Fruit fly (Drosophila melanogaster) whole organism, prepupa: Measurements from ENCODE around the gene Yp2.
A peak's percentile ranks its signal among the peaks of the same experiment; 100 is the strongest.

ENCODE experiments used
- CG10631 ChIP-seq: fragments of 200-800 bp; sonication (Bioruptor generic); optimal IDR thresholded peaks from 2 replicates; lab custom pipeline; 2016; ENCODE audit warnings: missing biosample characterization, missing genetic modification characterization
- CG10669 ChIP-seq: fragments of 200-800 bp; sonication (Bioruptor generic); optimal IDR thresholded peaks from 3 replicates; lab custom pipeline; 2018; ENCODE audit warnings: missing biosample characterization, mild to moderate bottlenecking, missing genetic modification characterization, moderate library complexity
- CG11294 ChIP-seq: fragments of 200-800 bp; sonication (Bioruptor generic); IDR thresholded peaks from 2 replicates; pipeline ENCODE4 v1.3.6; 2022; ENCODE audit warnings: missing biosample characterization, missing genetic modification characterization
- CG11902 ChIP-seq: fragments of 200-800 bp; sonication (Bioruptor generic); optimal IDR thresholded peaks from 3 replicates; lab custom pipeline; 2016; ENCODE audit warnings: missing biosample characterization, missing genetic modification characterization
- CG15336 ChIP-seq: fragments of 200-800 bp; sonication (Bioruptor generic); IDR thresholded peaks from 2 replicates; pipeline ENCODE4 v1.3.6; 2022; ENCODE audit warnings: missing biosample characterization, missing genetic modification characterization
- CG3032 ChIP-seq: fragments of 200-800 bp; optimal IDR thresholded peaks from 2 replicates; lab custom pipeline; 2019; ENCODE audit warnings: missing biosample characterization, mild to moderate bottlenecking, missing genetic modification characterization, moderate library complexity
- CG31627 ChIP-seq: fragments of 200-800 bp; sonication (Bioruptor generic); optimal IDR thresholded peaks from 3 replicates; lab custom pipeline; 2016; ENCODE audit warnings: missing biosample characterization, missing genetic modification characterization
- CG3919 ChIP-seq: fragments of 200-800 bp; sonication (Bioruptor generic); optimal IDR thresholded peaks from 3 replicates; lab custom pipeline; 2016; ENCODE audit warnings: missing biosample characterization, missing genetic modification characterization
- CG6276 ChIP-seq: fragments of 200-800 bp; sonication (Bioruptor generic); optimal IDR thresholded peaks from 2 replicates; lab custom pipeline; 2017; ENCODE audit warnings: missing biosample characterization, mild to moderate bottlenecking, missing genetic modification characterization
- CG6854 ChIP-seq: fragments of 200-800 bp; sonication (Bioruptor generic); optimal IDR thresholded peaks from 2 replicates; lab custom pipeline; 2017; ENCODE audit warnings: missing biosample characterization, mild to moderate bottlenecking, missing genetic modification characterization
- CG7368 ChIP-seq: fragments of 200-800 bp; sonication (Bioruptor generic); optimal IDR thresholded peaks from 3 replicates; lab custom pipeline; 2016; ENCODE audit warnings: missing biosample characterization, missing genetic modification characterization
- CG8119 ChIP-seq: fragments of 200-800 bp; sonication (Bioruptor generic); IDR thresholded peaks from 3 replicates; pipeline ENCODE4 v1.3.6; 2022; ENCODE audit warnings: missing biosample characterization, missing genetic modification characterization
- CG8319 ChIP-seq: fragments of 200-800 bp; sonication (Bioruptor generic); optimal IDR thresholded peaks from 3 replicates; lab custom pipeline; 2016; ENCODE audit warnings: missing biosample characterization, missing genetic modification characterization
- CG8632 ChIP-seq: fragments of 200-800 bp; sonication (Bioruptor generic); optimal IDR thresholded peaks from 3 replicates; lab custom pipeline; 2016; ENCODE audit warnings: missing biosample characterization, missing genetic modification characterization
- Eip75B ChIP-seq: fragments of 200-800 bp; sonication (Bioruptor generic); optimal IDR thresholded peaks from 3 replicates; lab custom pipeline; 2016; ENCODE audit warnings: missing biosample characterization, missing genetic modification characterization
- Eip78C ChIP-seq: fragments of 200-800 bp; sonication (Bioruptor generic); peaks from one replicate; lab custom pipeline; 2016; ENCODE audit warnings: missing biosample characterization, missing genetic modification characterization
- Eip93F ChIP-seq: fragments of 200-800 bp; sonication (Bioruptor generic); optimal IDR thresholded peaks from 2 replicates; lab custom pipeline; 2016; ENCODE audit warnings: missing biosample characterization, mild to moderate bottlenecking, missing genetic modification characterization
- Ets21C ChIP-seq: fragments of 200-800 bp; sonication (Bioruptor generic); optimal IDR thresholded peaks from 3 replicates; lab custom pipeline; 2016; ENCODE audit warnings: missing biosample characterization, missing genetic modification characterization
- Ets96B ChIP-seq: fragments of 200-800 bp; optimal IDR thresholded peaks from 2 replicates; lab custom pipeline; 2019; ENCODE audit warnings: missing biosample characterization, mild to moderate bottlenecking, missing genetic modification characterization, moderate library complexity
- Gug ChIP-seq: fragments of 200-800 bp; sonication (Bioruptor generic); IDR thresholded peaks from 2 replicates; pipeline ENCODE4 v1.3.6; 2022; ENCODE audit warnings: missing biosample characterization, missing genetic modification characterization
- Hr38 ChIP-seq: sonication (Bioruptor generic); optimal IDR thresholded peaks from 2 replicates; lab custom pipeline; 2016; ENCODE audit warnings: missing biosample characterization, missing genetic modification characterization
- Hr39 ChIP-seq: fragments of 200-800 bp; sonication (Bioruptor generic); optimal IDR thresholded peaks from 2 replicates; lab custom pipeline; 2016; ENCODE audit warnings: missing biosample characterization, missing genetic modification characterization
- Hr4 ChIP-seq: fragments of 200-800 bp; sonication (Bioruptor generic); optimal IDR thresholded peaks from 3 replicates; lab custom pipeline; 2016; ENCODE audit warnings: missing biosample characterization, missing genetic modification characterization
- Lpt ChIP-seq: fragments of 200-800 bp; sonication (Bioruptor generic); optimal IDR thresholded peaks from 3 replicates; lab custom pipeline; 2016; ENCODE audit warnings: missing biosample characterization, missing genetic modification characterization
- Met ChIP-seq: fragments of 200-800 bp; sonication (Bioruptor generic); optimal IDR thresholded peaks from 3 replicates; lab custom pipeline; 2016; ENCODE audit warnings: missing biosample characterization, missing genetic modification characterization
- OdsH ChIP-seq: fragments of 200-800 bp; sonication (Bioruptor generic); optimal IDR thresholded peaks from 3 replicates; lab custom pipeline; 2016; ENCODE audit warnings: missing biosample characterization, missing genetic modification characterization
- Sox102F ChIP-seq: fragments of 200-800 bp; sonication (Bioruptor generic); optimal IDR thresholded peaks from 2 replicates; lab custom pipeline; 2016; ENCODE audit warnings: missing biosample characterization, mild to moderate bottlenecking, missing genetic modification characterization
- Sox15 ChIP-seq: fragments of 200-800 bp; sonication (Bioruptor generic); optimal IDR thresholded peaks from 3 replicates; lab custom pipeline; 2016; ENCODE audit warnings: missing biosample characterization, missing genetic modification characterization
- acj6 ChIP-seq: fragments of 200-800 bp; sonication (Bioruptor generic); optimal IDR thresholded peaks from 3 replicates; lab custom pipeline; 2016; ENCODE audit warnings: missing biosample characterization, missing genetic modification characterization
- dsx ChIP-seq: fragments of 200-800 bp; optimal IDR thresholded peaks from 3 replicates; lab custom pipeline; 2019; ENCODE audit warnings: missing biosample characterization, mild to moderate bottlenecking, missing genetic modification characterization, moderate library complexity; ENCODE audit not compliant: poor library complexity, severe bottlenecking
- eg ChIP-seq: fragments of 200-800 bp; sonication (Bioruptor generic); IDR thresholded peaks from 3 replicates; pipeline ENCODE4 v1.3.6; 2022; ENCODE audit warnings: missing biosample characterization, missing genetic modification characterization
- fd59A ChIP-seq: fragments of 200-800 bp; sonication (Bioruptor generic); optimal IDR thresholded peaks from 2 replicates; lab custom pipeline; 2017; ENCODE audit warnings: missing biosample characterization, mild to moderate bottlenecking, missing genetic modification characterization, missing genetic modification reagents
- fkh ChIP-seq: fragments of 200-800 bp; sonication (Bioruptor generic); optimal IDR thresholded peaks from 3 replicates; lab custom pipeline; 2017; ENCODE audit warnings: missing biosample characterization, mild to moderate bottlenecking, missing genetic modification characterization, moderate library complexity
- lz ChIP-seq: fragments of 200-800 bp; sonication (Bioruptor generic); optimal IDR thresholded peaks from 3 replicates; lab custom pipeline; 2016; ENCODE audit warnings: missing biosample characterization, missing genetic modification characterization
- net ChIP-seq: fragments of 200-800 bp; sonication (Bioruptor generic); optimal IDR thresholded peaks from 3 replicates; lab custom pipeline; 2016; ENCODE audit warnings: missing biosample characterization, missing genetic modification characterization
- pdm3 ChIP-seq: fragments of 200-800 bp; sonication (Bioruptor generic); optimal IDR thresholded peaks from 3 replicates; lab custom pipeline; 2016; ENCODE audit warnings: missing biosample characterization, missing genetic modification characterization
- salr ChIP-seq, 2 experiments: fragments of 200-800 bp; sonication (Bioruptor generic); optimal IDR thresholded peaks; 3 replicates each; lab custom pipeline; 2016 to 2018; ENCODE audit warnings: missing biosample characterization in 2 of 2, missing genetic modification characterization in 2 of 2, mild to moderate bottlenecking in 1 of 2
- spab ChIP-seq: fragments of 200-800 bp; sonication (Bioruptor generic); optimal IDR thresholded peaks from 2 replicates; lab custom pipeline; 2017; ENCODE audit warnings: missing biosample characterization, mild to moderate bottlenecking, missing genetic modification characterization, missing genetic modification reagents
- ss ChIP-seq, 2 experiments: fragments of 200-800 bp; sonication (Bioruptor generic); optimal IDR thresholded peaks; 2 replicates in 1 of 2; 3 replicates in 1 of 2; lab custom pipeline; 2017 to 2018; ENCODE audit warnings: mild to moderate bottlenecking in 2 of 2, missing biosample characterization in 2 of 2, missing genetic modification characterization in 2 of 2, moderate library complexity in 1 of 2
- topi ChIP-seq: fragments of 200-800 bp; sonication (Bioruptor generic); optimal IDR thresholded peaks from 3 replicates; lab custom pipeline; 2016; ENCODE audit warnings: missing biosample characterization, missing genetic modification characterization

Yp2 gene

dm6 chrX:10020857-10021256 lies 31.6 kb downstream of the Yp2 start:
- TF ChIP-seq CG6854 (no peak), acj6 (GFP tag; lab: Kevin White, UChicago) (no peak), spab (no peak), CG3032 (tag; lab: Kevin White, UChicago) (no peak), Ets21C (GFP tag; lab: Kevin White, UChicago) (no peak), CG15336 (no peak), CG10631 (no peak), fd59A (GFP tag; lab: Kevin White, UChicago) (no peak), CG31627 (no peak), CG10669 (GFP tag; lab: Kevin White, UChicago) (no peak), Ets96B (no peak), lz (no peak)

- TF ChIP-seq dsx (GFP tag; lab: Kevin White, UChicago) (no peak), CG15336 (peak; percentile 11; the same call in 1 of the 2 replicates), CG8119 (0 out of 3 replicates have a peak, but pooled peaks have one; percentile 41), CG11902 (GFP tag; lab: Kevin White, UChicago) (no peak), Eip78C (GFP tag; lab: Kevin White, UChicago) (peak; percentile 61), eg (GFP tag; lab: Robert Waterston, UW) (peak; percentile 61), Eip93F (no peak), CG3919 (GFP tag; lab: Kevin White, UChicago) (peak; percentile 14)
- TF ChIP-seq, all 60 proteins: peak for 5
These were observed 35.7 kb downstream of the Yp2 start, which contains the start of gene Cht6 for dm6 chrX:10016724-10017123. Gene Cht6 (plus strand): TSS chrX:10016845.

- TF ChIP-seq Sox102F (GFP tag; lab: Kevin White, UChicago) (no peak), CG3032 (tag; lab: Kevin White, UChicago) (no peak), CG8632 (no peak), Ets21C (GFP tag; lab: Kevin White, UChicago) (no peak), CG31627 (no peak), pdm3 (GFP tag; lab: Kevin White, UChicago) (no peak), CG10669 (GFP tag; lab: Kevin White, UChicago) (no peak), Lpt (GFP tag; lab: Kevin White, UChicago) (no peak)
- TF ChIP-seq, all 60 proteins: peak for 0
These were observed 37.4 kb downstream of the Yp2 start for dm6 chrX:10014738-10015703.

- TF ChIP-seq Hr4 (no peak), Ets96B (no peak), lz (peak; percentile 15), CG3032 (tag; lab: Kevin White, UChicago) (peak; percentile 14), CG11294 (no peak), CG6276 (no peak), Lpt (GFP tag; lab: Kevin White, UChicago) (no peak), net (GFP tag; lab: Kevin White, UChicago) (no peak), CG7368 (GFP tag; lab: Kevin White, UChicago) (no peak), Eip78C (GFP tag; lab: Kevin White, UChicago) (peak; percentile 44), Sox15 (GFP tag; lab: Kevin White, UChicago) (no peak), Sox102F (GFP tag; lab: Kevin White, UChicago) (no peak), salr (GFP tag; optimal IDR thresholded peaks at IDR 0.05; lab: Kevin White, UChicago) (no peak), CG6854 (no peak), eg (GFP tag; lab: Robert Waterston, UW) (no peak), Eip75B (no peak), CG31627 (peak; percentile 42), OdsH (GFP tag; lab: Kevin White, UChicago) (no peak), CG8319 (GFP tag; lab: Kevin White, UChicago) (no peak), ss (GFP tag; optimal IDR thresholded peaks at IDR 0.05; lab: Kevin White, UChicago) (no peak), fkh (peak; percentile 19), topi (GFP tag; lab: Kevin White, UChicago) (no peak), Gug (GFP tag; lab: Robert Waterston, UW) (no peak), Eip93F (no peak), Ets21C (GFP tag; lab: Kevin White, UChicago) (no peak), Met (peak; percentile 20), pdm3 (GFP tag; lab: Kevin White, UChicago) (peak; percentile 1), Hr39 (GFP tag; lab: Kevin White, UChicago) (peak; percentile 47), fd59A (GFP tag; lab: Kevin White, UChicago) (no peak), spab (no peak), Hr38 (no peak), CG8632 (no peak)
These were observed 42.4 kb downstream of the Yp2 start, which contains the start of gene Dna2 for dm6 chrX:10009794-10010614. Gene Dna2 (plus strand): TSS chrX:10010481.
